Worm (Caenorhabditis elegans): Measurements from ENCODE around the gene mrpl-36.

mrpl-36 gene

ce11 chrIII:9818763-9819162 is 29.2 kb downstream of the mrpl-36 start, which contains the start of gene panl-3 (continued):
- peak; percentile 70 for TF ChIP-seq swsn-7 (tag; optimal IDR thresholded peaks at IDR 0.05)
- TF ChIP-seq unc-86 (tag; optimal IDR thresholded peaks at IDR 0.05): peak; percentile 35
- peak; percentile 51 for TF ChIP-seq ztf-4 (tag; optimal IDR thresholded peaks at IDR 0.05)
- no peak for TF ChIP-seq ceh-63 (GFP tag; optimal IDR thresholded peaks at IDR 0.05)
- TF ChIP-seq nhr-90 (tag; optimal IDR thresholded peaks at IDR 0.05; ENCODE audit: poor library complexity): peak; percentile 61
- TF ChIP-seq fos-1 (tag; optimal IDR thresholded peaks at IDR 0.05): no peak
- TF ChIP-seq F16B12.6 (tag; optimal IDR thresholded peaks at IDR 0.05): peak; percentile 98
- no peak for TF ChIP-seq ztf-11 (tag; optimal IDR thresholded peaks at IDR 0.05)
- peak; percentile 65 for TF ChIP-seq vab-15 (tag; optimal IDR thresholded peaks at IDR 0.05)
- TF ChIP-seq tbx-2 (tag; optimal IDR thresholded peaks at IDR 0.05): peak; percentile 86
- TF ChIP-seq dpl-1 (GFP tag; optimal IDR thresholded peaks at IDR 0.05): peak; percentile 54 to 78 (median 65)
- TF ChIP-seq jun-1 (tag; optimal IDR thresholded peaks at IDR 0.05): no peak
- peak; percentile 69 for TF ChIP-seq nhr-47 (tag; optimal IDR thresholded peaks at IDR 0.05)
- no peak for TF ChIP-seq nhr-76 (tag; optimal IDR thresholded peaks at IDR 0.05)
- no peak for TF ChIP-seq nhr-12 (tag; optimal IDR thresholded peaks at IDR 0.05)
- peak in 2 of 6 experiments; percentile 30 to 48 for TF ChIP-seq elt-3 (tag; optimal IDR thresholded peaks at IDR 0.05)
- no peak for TF ChIP-seq pax-3 (tag; optimal IDR thresholded peaks at IDR 0.05)
- TF ChIP-seq aly-2 (tag; optimal IDR thresholded peaks at IDR 0.05): no peak
- peak; percentile 68 for TF ChIP-seq nhr-85 (tag)
- TF ChIP-seq egl-27 (tag; optimal IDR thresholded peaks at IDR 0.05): no peak
- TF ChIP-seq ceh-82 (tag; optimal IDR thresholded peaks at IDR 0.05): peak; percentile 10 to 57 (median 38)
- TF ChIP-seq mep-1 (tag; optimal IDR thresholded peaks at IDR 0.05): peak; percentile 93
- peak; percentile 65 for TF ChIP-seq fkh-8 (tag; optimal IDR thresholded peaks at IDR 0.05)
- TF ChIP-seq ceh-8 (GFP tag; optimal IDR thresholded peaks at IDR 0.05): no peak
- peak; percentile 71 to 85 for TF ChIP-seq lin-35 (GFP tag; optimal IDR thresholded peaks at IDR 0.05)

- TF ChIP-seq hlh-17 (GFP tag; optimal IDR thresholded peaks at IDR 0.05; ENCODE audit: borderline replicate concordance) (no peak), unc-30 (tag; optimal IDR thresholded peaks at IDR 0.05) (no peak), nhr-237 (tag; optimal IDR thresholded peaks at IDR 0.05) (no peak), blmp-1 (tag; optimal IDR thresholded peaks at IDR 0.05) (no peak), nhr-85 (tag) (peak; percentile 27), alr-1 (tag; optimal IDR thresholded peaks at IDR 0.05; ENCODE audit: borderline replicate concordance) (no peak), vab-15 (tag; optimal IDR thresholded peaks at IDR 0.05) (no peak), aha-1 (tag; optimal IDR thresholded peaks at IDR 0.05) (no peak), elt-3 (tag; optimal IDR thresholded peaks at IDR 0.05) (no peak), nhr-12 (tag; optimal IDR thresholded peaks at IDR 0.05) (no peak), elt-2 (tag; optimal IDR thresholded peaks at IDR 0.05) (no peak), tbx-2 (tag; optimal IDR thresholded peaks at IDR 0.05) (no peak), F16B12.6 (tag; optimal IDR thresholded peaks at IDR 0.05) (peak; percentile 2), fkh-8 (tag; optimal IDR thresholded peaks at IDR 0.05) (no peak), nhr-28 (tag; optimal IDR thresholded peaks at IDR 0.05) (no peak), hlh-4 (tag; optimal IDR thresholded peaks at IDR 0.05) (no peak), lsy-2 (tag; optimal IDR thresholded peaks at IDR 0.05) (peak; percentile 43 to 70), mab-9 (GFP tag; IDR thresholded peaks at IDR 0.05) (no peak), dpl-1 (GFP tag; optimal IDR thresholded peaks at IDR 0.05) (no peak)
These were observed 30.0 kb downstream of the mrpl-36 start for ce11 chrIII:9817894-9818293.

- TF ChIP-seq pqm-1 (tag; optimal IDR thresholded peaks at IDR 0.05) (no peak), efl-1 (optimal IDR thresholded peaks at IDR 0.05) (no peak), efl-1 (GFP tag; optimal IDR thresholded peaks at IDR 0.05 in 1 of 2) (peak in 1 of 2 experiments; percentile 5), fkh-8 (tag; optimal IDR thresholded peaks at IDR 0.05) (peak; percentile 36), nhr-71 (tag; optimal IDR thresholded peaks at IDR 0.05) (peak; percentile 14), ceh-8 (GFP tag; optimal IDR thresholded peaks at IDR 0.05) (no peak), unc-130 (tag; optimal IDR thresholded peaks at IDR 0.05) (no peak), aly-2 (tag; optimal IDR thresholded peaks at IDR 0.05) (no peak), alr-1 (tag; optimal IDR thresholded peaks at IDR 0.05; ENCODE audit: borderline replicate concordance) (no peak), hpl-2 (GFP tag; optimal IDR thresholded peaks at IDR 0.05) (no peak), mep-1 (tag; optimal IDR thresholded peaks at IDR 0.05) (peak; percentile 37), unc-62 (GFP tag; optimal IDR thresholded peaks at IDR 0.05) (no peak), ceh-90 (tag; optimal IDR thresholded peaks at IDR 0.05) (no peak), snu-23 (GFP tag; optimal IDR thresholded peaks at IDR 0.05) (peak; percentile 39), grh-1 (GFP tag; IDR thresholded peaks at IDR 0.05) (no peak), sup-37 (GFP tag; optimal IDR thresholded peaks at IDR 0.05) (no peak), sptf-1 (tag; optimal IDR thresholded peaks at IDR 0.05) (no peak), rnt-1 (tag; optimal IDR thresholded peaks at IDR 0.05) (peak; percentile 3), efl-3 (GFP tag; optimal IDR thresholded peaks at IDR 0.05) (no peak)
These were observed 30.8 kb downstream of the mrpl-36 start, which contains the start of gene cnx-1 for ce11 chrIII:9817087-9817612. TSS of gene cnx-1 (minus strand) at chrIII:9817137.
